Fruit fly (Drosophila melanogaster): ENCODE measurements around the gene Muc91C.
A peak's percentile ranks its signal among the peaks of the same experiment; 100 is the strongest.

Muc91C gene

dm6 chr3R:18692619-18693018 lies at the start of gene Muc91C:
Gene Muc91C, minus strand, starts transcription at chr3R:18692719.
- TF ChIP-seq CTCF (optimal IDR thresholded peaks at IDR 0.05) = no peak

dm6 chr3R:18741844-18742187 lies 49.3 kb upstream of the Muc91C start:
- TF ChIP-seq CG8478 (optimal IDR thresholded peaks at IDR 0.05) (no peak), CTCF (optimal IDR thresholded peaks at IDR 0.05) (no peak)

dm6 chr3R:18741027-18741843 lies 48.7 kb upstream of the Muc91C start:
- TF ChIP-seq CG8478 (optimal IDR thresholded peaks at IDR 0.05) (no peak), CTCF (optimal IDR thresholded peaks at IDR 0.05) (no peak)

- TF ChIP-seq CG8478 (optimal IDR thresholded peaks at IDR 0.05) = no peak
- no peak for TF ChIP-seq CTCF (optimal IDR thresholded peaks at IDR 0.05)
Observed at dm6 chr3R:18739978-18740954, 47.7 kb upstream of the Muc91C start.

- TF ChIP-seq CG8478 (optimal IDR thresholded peaks at IDR 0.05) = no peak
- TF ChIP-seq CTCF (optimal IDR thresholded peaks at IDR 0.05) = no peak
Observed at dm6 chr3R:18739435-18739977, 47.0 kb upstream of the Muc91C start.

dm6 chr3R:18738705-18739434 lies 46.4 kb upstream of the Muc91C start:
- TF ChIP-seq CTCF (optimal IDR thresholded peaks at IDR 0.05) = no peak
- TF ChIP-seq CG8478 (optimal IDR thresholded peaks at IDR 0.05) = no peak

- TF ChIP-seq CG8478 (optimal IDR thresholded peaks at IDR 0.05) = no peak
- TF ChIP-seq CTCF (optimal IDR thresholded peaks at IDR 0.05) = peak; percentile 4 to 28
Observed at dm6 chr3R:18738086-18738485, 45.6 kb upstream of the Muc91C start.

dm6 chr3R:18733580-18733979 lies 41.1 kb upstream of the Muc91C start:
- no peak for TF ChIP-seq CTCF (optimal IDR thresholded peaks at IDR 0.05)
- TF ChIP-seq CG8478 (optimal IDR thresholded peaks at IDR 0.05) = no peak

dm6 chr3R:18732381-18732780 lies 39.9 kb upstream of the Muc91C start, which contains the start of gene CG14302:
Gene CG14302, plus strand, starts transcription at chr3R:18732681.
- TF ChIP-seq CG8478 (optimal IDR thresholded peaks at IDR 0.05) = no peak
- no peak for TF ChIP-seq CTCF (optimal IDR thresholded peaks at IDR 0.05)

dm6 chr3R:18731241-18731640 lies 38.7 kb upstream of the Muc91C start:
- TF ChIP-seq CTCF (optimal IDR thresholded peaks at IDR 0.05) (no peak), CG8478 (optimal IDR thresholded peaks at IDR 0.05) (no peak)

dm6 chr3R:18728368-18728767 lies 35.8 kb upstream of the Muc91C start, which contains the start of gene CG7715:
Gene CG7715, minus strand, starts transcription at chr3R:18728468.
- TF ChIP-seq CTCF (optimal IDR thresholded peaks at IDR 0.05) (no peak), CG8478 (optimal IDR thresholded peaks at IDR 0.05) (no peak)

- TF ChIP-seq CTCF (optimal IDR thresholded peaks at IDR 0.05) = no peak
- TF ChIP-seq CG8478 (optimal IDR thresholded peaks at IDR 0.05) = no peak
Observed at dm6 chr3R:18726334-18726733, 33.8 kb upstream of the Muc91C start, which contains the start of gene CG7714. Gene CG7714, minus strand, starts transcription at chr3R:18726434.

- TF ChIP-seq CTCF (optimal IDR thresholded peaks at IDR 0.05) (no peak), CG8478 (optimal IDR thresholded peaks at IDR 0.05) (no peak)
Observed at dm6 chr3R:18722490-18722889, 30.0 kb upstream of the Muc91C start, which contains the start of gene CG34283. Gene CG34283, minus strand, starts transcription at chr3R:18722590.

dm6 chr3R:18721368-18721767 lies 28.8 kb upstream of the Muc91C start:
- no peak for TF ChIP-seq CTCF (optimal IDR thresholded peaks at IDR 0.05)
- TF ChIP-seq CG8478 (optimal IDR thresholded peaks at IDR 0.05) = no peak

Data from S2 (cell line).